ENCODE assay signal across 5 worm cellular contexts in genomic region chrX:1309446-1309845, ce11.
TF ChIP-seq lines count a peak whose summit lies in the region.

No protein-coding gene starts in this region.

TF ChIP-seq in whole organism, L1 larva, 84 proteins besides CTCF, POLR2A, EP300 and RAD21:
- TF ChIP-seq dpl-1 (GFP tag; optimal IDR thresholded peaks at IDR 0.05; lab: Kevin White, UChicago) (no peak), ceh-90 (tag; optimal IDR thresholded peaks at IDR 0.05; lab: Kevin White, UChicago) (no peak), blmp-1 (tag; optimal IDR thresholded peaks at IDR 0.05; lab: Kevin White, UChicago) (peak; percentile 98)
TF ChIP-seq in whole organism, L1 larva: peak in this region for 1.

TF ChIP-seq in whole organism, L2 larva, 48 proteins besides CTCF, POLR2A, EP300 and RAD21:
- TF ChIP-seq sma-9 (GFP tag; optimal IDR thresholded peaks at IDR 0.05; lab: Kevin White, UChicago) = no peak
- no peak for TF ChIP-seq sma-9 (tag; optimal IDR thresholded peaks at IDR 0.05; lab: Kevin White, UChicago)
- peak; percentile 83 for TF ChIP-seq blmp-1 (tag; optimal IDR thresholded peaks at IDR 0.05; lab: Kevin White, UChicago; ENCODE audit: insufficient read depth)
- no peak for TF ChIP-seq nhr-23 (tag; optimal IDR thresholded peaks at IDR 0.05; lab: Kevin White, UChicago)
- no peak for TF ChIP-seq elt-1 (tag; optimal IDR thresholded peaks at IDR 0.05; lab: Kevin White, UChicago)
- TF ChIP-seq nhr-129 (tag; optimal IDR thresholded peaks at IDR 0.05; lab: Kevin White, UChicago) = no peak
- no peak for TF ChIP-seq mab-5 (tag; optimal IDR thresholded peaks at IDR 0.05; lab: Kevin White, UChicago)
- TF ChIP-seq nhr-21 (tag; optimal IDR thresholded peaks at IDR 0.05; lab: Kevin White, UChicago) = peak; percentile 35
- no peak for TF ChIP-seq ceh-82 (tag; optimal IDR thresholded peaks at IDR 0.05; lab: Kevin White, UChicago)
- no peak for TF ChIP-seq R02D3.7 (tag; optimal IDR thresholded peaks at IDR 0.05; lab: Kevin White, UChicago)
- no peak for TF ChIP-seq peb-1 (tag; optimal IDR thresholded peaks at IDR 0.05; lab: Kevin White, UChicago)
- no peak for TF ChIP-seq ztf-11 (tag; optimal IDR thresholded peaks at IDR 0.05; lab: Kevin White, UChicago)
- no peak for TF ChIP-seq F13H6.1 (tag; optimal IDR thresholded peaks at IDR 0.05; lab: Kevin White, UChicago)
- no peak for TF ChIP-seq alr-1 (tag; optimal IDR thresholded peaks at IDR 0.05; lab: Kevin White, UChicago)

TF ChIP-seq in whole organism, L3 larva, 47 proteins besides CTCF, POLR2A, EP300 and RAD21:
- TF ChIP-seq nhr-11 (tag; optimal IDR thresholded peaks at IDR 0.05; lab: Kevin White, UChicago) (no peak), nhr-43 (tag; optimal IDR thresholded peaks at IDR 0.05; lab: Kevin White, UChicago; ENCODE audit: poor library complexity, severe bottlenecking) (peak; percentile 18)
TF ChIP-seq in whole organism, L3 larva: peak in this region for 1.

TF ChIP-seq in whole organism, L4 larva, 104 proteins besides CTCF, POLR2A, EP300 and RAD21:
- no peak for TF ChIP-seq ceh-28 (tag; optimal IDR thresholded peaks at IDR 0.05; lab: Kevin White, UChicago)
- no peak for TF ChIP-seq hmg-1.1 (GFP tag; IDR thresholded peaks at IDR 0.05; lab: Robert Waterston, UW)
- TF ChIP-seq egl-43 (GFP tag; IDR thresholded peaks at IDR 0.05; lab: Robert Waterston, UW) = no peak
- no peak for TF ChIP-seq dmd-8 (GFP tag; IDR thresholded peaks at IDR 0.05; lab: Robert Waterston, UW)
- TF ChIP-seq F37D6.2 (tag; optimal IDR thresholded peaks at IDR 0.05; lab: Kevin White, UChicago) = no peak
- peak; percentile 32 for TF ChIP-seq hlh-11 (tag; optimal IDR thresholded peaks at IDR 0.05; lab: Kevin White, UChicago)
- TF ChIP-seq nhr-48 (tag; optimal IDR thresholded peaks at IDR 0.05; lab: Kevin White, UChicago) = no peak
- no peak for TF ChIP-seq lin-15B (tag; optimal IDR thresholded peaks at IDR 0.05; lab: Kevin White, UChicago)
- no peak for TF ChIP-seq dmd-9 (GFP tag; IDR thresholded peaks at IDR 0.05; lab: Robert Waterston, UW)
- peak; percentile 17 for TF ChIP-seq nhr-28 (tag; optimal IDR thresholded peaks at IDR 0.05; lab: Kevin White, UChicago)
- no peak for TF ChIP-seq snpc-1.2 (GFP tag; IDR thresholded peaks at IDR 0.05; lab: Robert Waterston, UW)
- peak; percentile 78 for TF ChIP-seq aha-1 (tag; lab: Kevin White, UChicago)
- TF ChIP-seq egl-27 (tag; optimal IDR thresholded peaks at IDR 0.05; lab: Kevin White, UChicago) = no peak

TF ChIP-seq in whole organism, mixed stage, embryonic, 35 proteins besides CTCF, POLR2A, EP300 and RAD21:
- TF ChIP-seq cnd-1 (tag; optimal IDR thresholded peaks at IDR 0.05; lab: Kevin White, UChicago) = no peak
- TF ChIP-seq unc-39 (tag; optimal IDR thresholded peaks at IDR 0.05; lab: Kevin White, UChicago) = no peak
- TF ChIP-seq nhr-237 (tag; optimal IDR thresholded peaks at IDR 0.05; lab: Kevin White, UChicago) = no peak
- TF ChIP-seq lin-13 (tag; optimal IDR thresholded peaks at IDR 0.05; lab: Kevin White, UChicago) = no peak
- TF ChIP-seq nhr-28 (tag; optimal IDR thresholded peaks at IDR 0.05; lab: Kevin White, UChicago) = no peak
- TF ChIP-seq blmp-1 (tag; optimal IDR thresholded peaks at IDR 0.05; lab: Kevin White, UChicago) = peak; percentile 68
- TF ChIP-seq drap-1 (GFP tag; optimal IDR thresholded peaks at IDR 0.05; lab: Kevin White, UChicago) = no peak
- TF ChIP-seq flh-1 (GFP tag; optimal IDR thresholded peaks at IDR 0.05; lab: Kevin White, UChicago) = no peak
- no peak for TF ChIP-seq ceh-43 (GFP tag; optimal IDR thresholded peaks at IDR 0.05; lab: Kevin White, UChicago)

Comparison
In these comparisons a context has a peak if more than half of its experiments do, and no peak if none do; other contexts are left out.
1. Of the 29 proteins assayed by ChIP-seq in both whole organism, L4 larva and whole organism, L1 larva: peak only in whole organism, L4 larva: aha-1 and nhr-28; only in whole organism, L1 larva: none; in both: none; in neither: 27.